Fruit fly (Drosophila melanogaster) S2 (cell line): ENCODE results near the gene bark.

ENCODE experiments used
- CG8478 ChIP-seq: fragments of >200 bp; optimal IDR thresholded peaks from 2 replicates; lab custom pipeline; 2018
- CTCF ChIP-seq, 2 experiments: fragments of >200 bp; optimal IDR thresholded peaks; 2 replicates each; lab custom pipeline; 2018

bark gene

dm6 chr2L:3829220-3829619, 42.3 kb downstream of the bark start:
- TF ChIP-seq CTCF (optimal IDR thresholded peaks at IDR 0.05; lab: Kevin White, UChicago) (no peak), CG8478 (lab: Kevin White, UChicago) (no peak)

- TF ChIP-seq CG8478 (lab: Kevin White, UChicago) = no peak
- TF ChIP-seq CTCF (optimal IDR thresholded peaks at IDR 0.05; lab: Kevin White, UChicago) = no peak
These were observed 44.7 kb downstream of the bark start for dm6 chr2L:3831694-3832093.

- TF ChIP-seq CTCF (optimal IDR thresholded peaks at IDR 0.05; lab: Kevin White, UChicago) (no peak), CG8478 (lab: Kevin White, UChicago) (no peak)
These were observed 45.3 kb downstream of the bark start for dm6 chr2L:3832249-3832675.

dm6 chr2L:3833924-3834323, 47.0 kb downstream of the bark start:
- TF ChIP-seq CG8478 (lab: Kevin White, UChicago) = no peak
- no peak for TF ChIP-seq CTCF (optimal IDR thresholded peaks at IDR 0.05; lab: Kevin White, UChicago)

- no peak for TF ChIP-seq CTCF (optimal IDR thresholded peaks at IDR 0.05; lab: Kevin White, UChicago)
- TF ChIP-seq CG8478 (lab: Kevin White, UChicago) = no peak
These were observed 48.3 kb downstream of the bark start for dm6 chr2L:3835221-3835620.

- TF ChIP-seq CTCF (optimal IDR thresholded peaks at IDR 0.05; lab: Kevin White, UChicago) (no peak), CG8478 (lab: Kevin White, UChicago) (no peak)
These were observed 49.5 kb downstream of the bark start, which contains the start of gene slp2 for dm6 chr2L:3836440-3836890. slp2 (plus strand) TSS chr2L:3836840.

- no peak for TF ChIP-seq CTCF (optimal IDR thresholded peaks at IDR 0.05; lab: Kevin White, UChicago)
- TF ChIP-seq CG8478 (lab: Kevin White, UChicago) = no peak
These were observed 54.0 kb downstream of the bark start for dm6 chr2L:3840975-3841374.

dm6 chr2L:3844135-3844534, 57.2 kb downstream of the bark start:
- TF ChIP-seq CTCF (optimal IDR thresholded peaks at IDR 0.05; lab: Kevin White, UChicago) (no peak), CG8478 (lab: Kevin White, UChicago) (no peak)

dm6 chr2L:3844898-3845713, 58.1 kb downstream of the bark start:
- no peak for TF ChIP-seq CG8478 (lab: Kevin White, UChicago)

dm6 chr2L:3846520-3846919, 59.6 kb downstream of the bark start:
- TF ChIP-seq CTCF (optimal IDR thresholded peaks at IDR 0.05; lab: Kevin White, UChicago) (no peak), CG8478 (lab: Kevin White, UChicago) (no peak)

- TF ChIP-seq CG8478 (lab: Kevin White, UChicago) (no peak), CTCF (optimal IDR thresholded peaks at IDR 0.05; lab: Kevin White, UChicago) (no peak)
These were observed 60.9 kb downstream of the bark start for dm6 chr2L:3847908-3848307.

dm6 chr2L:3851308-3851707, 64.3 kb downstream of the bark start:
- TF ChIP-seq CG8478 (lab: Kevin White, UChicago) = no peak
- TF ChIP-seq CTCF (optimal IDR thresholded peaks at IDR 0.05; lab: Kevin White, UChicago) = no peak

dm6 chr2L:3852120-3852519, 65.2 kb downstream of the bark start:
- TF ChIP-seq CG8478 (lab: Kevin White, UChicago) = no peak
- TF ChIP-seq CTCF (optimal IDR thresholded peaks at IDR 0.05; lab: Kevin White, UChicago) = no peak
